Worm (Caenorhabditis elegans): ENCODE results near the gene F59B10.6.
A peak's percentile ranks its signal among the peaks of the same experiment; 100 is the strongest.

ce11 chrII:10550173-10550572, 25.9 kb upstream of the F59B10.6 start:
- no peak for TF ChIP-seq ztf-28 (GFP tag; IDR thresholded peaks at IDR 0.05)
- no peak for TF ChIP-seq ets-4 (GFP tag; optimal IDR thresholded peaks at IDR 0.05)
- no peak for TF ChIP-seq lin-40 (tag; optimal IDR thresholded peaks at IDR 0.05)
- TF ChIP-seq nfyb-1 (GFP tag; IDR thresholded peaks at IDR 0.05), result no peak
- TF ChIP-seq ama-1 (optimal IDR thresholded peaks at IDR 0.05), result peak; percentile 82
- TF ChIP-seq ama-1 (GFP tag; optimal IDR thresholded peaks at IDR 0.05), result no peak
- no peak for TF ChIP-seq lsl-1 (GFP tag; optimal IDR thresholded peaks at IDR 0.05)
- no peak for TF ChIP-seq bed-2 (GFP tag; IDR thresholded peaks at IDR 0.05)
- no peak for TF ChIP-seq nhr-90 (tag; optimal IDR thresholded peaks at IDR 0.05)
- TF ChIP-seq lag-1 (GFP tag; IDR thresholded peaks at IDR 0.05), result no peak
- TF ChIP-seq tbx-9 (tag; optimal IDR thresholded peaks at IDR 0.05; ENCODE audit: borderline replicate concordance), result no peak

Data from whole organism, young adult.